Worm (Caenorhabditis elegans): Measurements from ENCODE around the gene F55C10.4.

F55C10.4 gene

DNA sequence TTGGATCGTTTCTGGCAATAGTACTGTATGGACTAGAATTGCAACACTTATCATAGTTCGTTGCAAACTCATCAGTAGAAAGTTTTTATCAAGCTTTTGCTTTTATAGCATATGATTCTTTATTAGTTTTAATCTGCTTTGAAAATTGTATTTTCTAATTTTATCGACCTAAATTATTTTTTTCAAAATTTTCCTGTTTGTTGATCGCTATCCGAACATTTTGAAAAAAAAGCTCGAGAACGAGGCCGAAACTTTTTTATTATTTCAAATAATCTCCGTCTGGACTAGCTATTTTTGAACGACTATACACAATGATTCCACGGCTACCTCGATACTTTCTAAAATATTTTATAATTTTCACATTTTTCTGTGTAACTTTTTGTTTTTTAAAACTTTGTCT is at the start of gene F55C10.4:
TSS of gene F55C10.4 (plus strand) at position 301 of the 400 bp plus-strand sequence.
- TF ChIP-seq sem-2 (GFP tag; optimal IDR thresholded peaks at IDR 0.05) (no peak), lsy-2 (tag; optimal IDR thresholded peaks at IDR 0.05) (no peak), nhr-28 (tag; optimal IDR thresholded peaks at IDR 0.05) (no peak), bed-3 (GFP tag; optimal IDR thresholded peaks at IDR 0.05) (no peak)

DNA sequence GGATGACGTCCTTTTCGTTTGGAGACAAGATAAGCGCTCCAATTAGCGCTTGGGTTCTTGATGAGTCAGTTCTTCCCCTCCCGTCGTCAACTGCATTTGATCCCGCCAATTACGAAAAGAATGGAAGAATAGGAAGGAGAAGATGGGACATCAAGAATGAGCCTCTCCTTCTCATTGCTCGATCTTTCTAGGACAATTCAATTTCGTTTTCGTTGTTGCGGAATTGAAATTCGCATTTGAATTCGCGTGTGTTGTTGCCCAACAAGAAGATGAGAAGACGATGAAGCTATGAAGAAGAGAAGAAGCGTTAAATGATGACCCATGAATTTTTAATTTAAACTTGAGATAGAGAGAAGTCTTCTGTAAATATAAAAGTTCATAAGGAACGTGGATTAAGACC is 49.7 kb upstream of the F55C10.4 start:
- TF ChIP-seq ces-1 (GFP tag; optimal IDR thresholded peaks at IDR 0.05) (peak; percentile 91), ztf-11 (tag; optimal IDR thresholded peaks at IDR 0.05) (no peak)

DNA sequence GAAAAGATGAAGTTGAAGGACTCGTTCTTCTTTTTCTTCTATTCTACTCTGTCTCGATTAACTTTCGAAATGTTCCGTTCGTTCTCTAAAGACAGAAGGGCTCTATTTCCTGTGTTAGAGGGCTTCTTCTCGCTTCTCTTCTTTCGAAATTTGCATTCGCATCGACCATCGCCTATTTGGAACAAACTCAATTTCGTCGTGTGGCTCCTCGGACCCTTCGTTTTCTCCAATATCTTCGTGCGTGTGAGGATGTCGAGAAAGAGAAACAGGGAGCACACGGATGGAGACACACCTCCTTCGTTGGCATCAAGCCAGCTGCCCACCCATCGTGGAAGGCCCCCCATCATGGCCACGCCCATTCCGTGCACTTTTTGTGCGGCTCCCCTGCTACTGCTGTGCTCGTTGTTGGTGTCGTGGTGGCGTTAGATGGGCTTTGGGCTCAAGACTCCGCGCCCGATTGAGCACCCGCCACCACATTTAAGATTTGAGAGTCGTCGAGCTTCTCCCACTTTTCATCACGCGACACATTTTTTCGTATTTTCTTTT is 45.3 kb upstream of the F55C10.4 start:
- TF ChIP-seq lin-13 (tag; optimal IDR thresholded peaks at IDR 0.05) (no peak), mls-2 (tag; optimal IDR thresholded peaks at IDR 0.05) (peak; percentile 43), ces-1 (GFP tag; optimal IDR thresholded peaks at IDR 0.05) (peak; percentile 95)

DNA sequence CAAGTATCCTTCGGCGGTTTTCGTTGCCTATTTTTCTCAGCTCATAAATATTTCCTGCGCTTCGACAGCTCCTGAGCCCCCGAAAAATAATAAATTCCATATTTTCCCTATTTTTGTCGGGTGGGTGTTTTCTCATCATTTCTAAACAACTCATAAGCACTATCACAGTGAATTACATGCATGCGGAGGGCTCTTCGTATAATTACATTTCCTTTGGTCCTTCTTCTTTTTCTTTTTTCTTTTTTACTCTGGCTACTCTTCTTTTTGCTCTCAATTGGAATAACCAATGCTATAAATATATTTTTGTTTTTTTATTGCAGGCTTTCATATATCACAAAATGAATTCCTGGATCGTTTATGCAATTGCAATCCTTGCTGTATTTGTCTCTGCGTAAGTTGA is 44.6 kb upstream of the F55C10.4 start, which contains the start of gene T02E9.5:
TSS of gene T02E9.5 (plus strand) at position 321 of the 400 bp plus-strand sequence.
- TF ChIP-seq ces-1 (GFP tag; optimal IDR thresholded peaks at IDR 0.05) (peak; percentile 94), hlh-1 (tag; optimal IDR thresholded peaks at IDR 0.05) (no peak), ceh-43 (GFP tag; optimal IDR thresholded peaks at IDR 0.05) (no peak), mls-2 (tag; optimal IDR thresholded peaks at IDR 0.05) (no peak), lin-32 (GFP tag; optimal IDR thresholded peaks at IDR 0.05) (no peak), blmp-1 (tag; optimal IDR thresholded peaks at IDR 0.05) (no peak), tbx-8 (GFP tag; optimal IDR thresholded peaks at IDR 0.05) (no peak)

DNA sequence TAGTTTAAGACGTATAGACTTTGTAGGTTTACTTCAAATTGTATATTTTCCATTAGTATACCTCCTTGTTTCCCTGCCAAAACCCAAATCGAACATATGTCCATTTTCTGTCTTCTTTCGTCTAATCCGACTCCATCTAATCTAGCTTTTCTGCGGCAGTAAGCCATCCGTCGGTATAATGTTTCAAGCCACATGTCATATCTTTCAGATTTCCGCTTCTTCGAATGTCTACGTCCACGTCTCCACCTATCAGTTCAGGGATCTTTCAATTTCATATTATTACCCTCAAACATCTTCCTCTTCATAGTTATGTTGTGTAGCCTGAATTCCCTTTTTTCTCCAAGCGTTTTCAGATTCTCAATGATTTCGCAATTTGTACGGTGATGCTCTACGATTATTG is 42.4 kb upstream of the F55C10.4 start:
- TF ChIP-seq M03D4.4 (tag; optimal IDR thresholded peaks at IDR 0.05) (no peak), elt-1 (tag; optimal IDR thresholded peaks at IDR 0.05; ENCODE audit: borderline replicate concordance, insufficient read depth) (peak; percentile 76)

DNA sequence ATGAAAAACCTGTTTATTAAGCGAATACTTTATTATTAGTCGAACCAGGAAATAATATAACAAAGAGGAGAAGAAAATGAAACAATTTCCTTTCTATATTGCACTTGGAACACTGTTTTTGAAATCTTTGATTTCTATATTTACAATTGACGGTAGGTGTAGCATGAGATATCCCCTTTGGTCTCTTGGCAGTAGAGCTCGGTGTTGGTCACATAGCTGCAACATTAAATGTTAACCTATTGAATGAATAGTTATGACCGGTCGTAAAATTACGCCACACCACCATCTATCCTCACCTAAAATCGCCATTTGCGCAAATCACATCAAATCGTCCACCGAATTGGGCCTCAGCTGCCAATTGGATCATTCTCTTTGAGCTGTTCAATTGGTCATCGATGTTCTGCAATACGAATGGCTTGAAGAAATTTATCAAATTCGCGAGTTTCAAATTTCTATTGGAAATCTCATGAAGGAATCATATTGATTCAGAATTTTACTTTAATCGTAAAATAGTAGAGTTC is 41.7 kb upstream of the F55C10.4 start:
- peak; percentile 3 for TF ChIP-seq cnd-1 (tag; optimal IDR thresholded peaks at IDR 0.05)
- peak; percentile 10 for TF ChIP-seq nhr-2 (tag; optimal IDR thresholded peaks at IDR 0.05)
- TF ChIP-seq sptf-1 (tag; optimal IDR thresholded peaks at IDR 0.05), result peak; percentile 13
- TF ChIP-seq ces-1 (GFP tag; optimal IDR thresholded peaks at IDR 0.05), result peak; percentile 22
- no peak for TF ChIP-seq snpc-4 (tag; optimal IDR thresholded peaks at IDR 0.05)
- TF ChIP-seq hlh-1 (tag; optimal IDR thresholded peaks at IDR 0.05), result no peak

DNA sequence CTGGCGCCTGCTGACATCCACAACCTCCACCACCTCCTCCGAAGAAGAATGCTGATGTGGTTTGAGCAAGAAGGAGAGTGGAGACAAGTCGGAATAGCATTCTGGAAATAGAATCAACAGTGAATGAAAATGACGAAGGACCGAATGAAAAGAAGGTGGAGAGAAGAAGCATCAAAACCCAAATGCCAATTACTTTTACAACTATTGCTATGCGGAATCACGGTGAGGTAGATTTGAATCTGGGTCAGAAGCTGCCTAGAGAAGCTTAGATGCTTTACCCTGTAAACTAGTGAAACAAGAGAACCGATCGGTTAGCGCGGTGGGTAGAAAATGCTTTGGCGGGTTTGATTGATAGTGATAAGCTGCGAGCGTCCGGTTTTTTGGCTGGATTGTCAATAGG is 39.6 kb upstream of the F55C10.4 start, which contains the start of gene grl-7:
TSS of gene grl-7 (minus strand) at position 101 of the 400 bp plus-strand sequence.
- TF ChIP-seq nhr-28 (tag; optimal IDR thresholded peaks at IDR 0.05), result no peak
- no peak for TF ChIP-seq lin-13 (tag; optimal IDR thresholded peaks at IDR 0.05)
- no peak for TF ChIP-seq cnd-1 (tag; optimal IDR thresholded peaks at IDR 0.05)
- no peak for TF ChIP-seq blmp-1 (tag; optimal IDR thresholded peaks at IDR 0.05)
- no peak for TF ChIP-seq flh-1 (GFP tag; optimal IDR thresholded peaks at IDR 0.05)
- TF ChIP-seq lsy-2 (tag; optimal IDR thresholded peaks at IDR 0.05), result no peak

DNA sequence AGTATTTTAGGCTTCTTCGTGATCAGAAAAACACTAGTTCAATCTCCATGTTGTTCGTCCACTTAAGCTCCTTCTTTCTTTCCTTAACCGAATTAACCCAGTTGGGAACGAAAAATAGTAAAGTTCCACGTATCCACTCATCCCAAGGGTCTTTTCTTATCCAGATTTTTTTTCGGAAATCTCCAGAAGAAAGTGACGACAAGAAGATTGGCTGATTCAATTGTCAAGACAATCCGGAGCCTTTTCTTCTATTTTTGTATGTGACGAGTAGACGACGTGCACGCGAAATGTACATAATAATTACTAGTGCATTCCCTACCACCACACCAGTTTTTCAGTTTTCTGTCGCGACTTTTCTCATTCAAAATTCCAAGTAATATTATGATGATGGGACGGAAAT is 35.3 kb upstream of the F55C10.4 start:
- no peak for TF ChIP-seq nhr-28 (tag; optimal IDR thresholded peaks at IDR 0.05)
- peak; percentile 19 for TF ChIP-seq ces-1 (GFP tag; optimal IDR thresholded peaks at IDR 0.05)

DNA sequence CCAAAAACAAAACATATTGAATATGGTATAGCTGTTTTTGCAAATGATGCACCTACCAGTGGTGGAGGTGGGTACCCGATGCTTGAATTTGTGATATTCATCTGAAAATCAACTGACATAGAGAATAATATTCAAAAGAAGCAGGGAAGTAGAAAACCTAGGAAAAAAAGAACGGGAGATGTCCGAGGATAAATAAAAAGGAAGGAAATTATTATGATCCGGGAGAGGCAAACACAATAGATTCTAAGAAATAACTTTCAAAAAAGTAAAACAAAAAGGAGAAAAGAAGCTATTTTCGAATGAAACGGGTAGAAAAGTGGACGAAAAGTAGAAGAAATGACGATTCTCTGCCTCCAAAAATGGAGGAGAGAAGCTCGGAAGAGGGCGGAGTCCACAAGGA is 33.6 kb upstream of the F55C10.4 start, which contains the start of gene npr-25:
TSS of gene npr-25 (minus strand) at position 101 of the 400 bp plus-strand sequence.
- TF ChIP-seq nhr-237 (tag; optimal IDR thresholded peaks at IDR 0.05) (no peak), hlh-1 (tag; optimal IDR thresholded peaks at IDR 0.05) (no peak), lin-32 (GFP tag; optimal IDR thresholded peaks at IDR 0.05) (no peak), cnd-1 (tag; optimal IDR thresholded peaks at IDR 0.05) (no peak), elt-3 (tag; optimal IDR thresholded peaks at IDR 0.05) (no peak), unc-120 (tag; optimal IDR thresholded peaks at IDR 0.05; ENCODE audit: poor library complexity, severe bottlenecking) (no peak), snpc-4 (tag; optimal IDR thresholded peaks at IDR 0.05) (no peak), elt-1 (tag; optimal IDR thresholded peaks at IDR 0.05; ENCODE audit: borderline replicate concordance, insufficient read depth) (no peak), ceh-39 (tag; optimal IDR thresholded peaks at IDR 0.05) (no peak), zip-8 (tag; optimal IDR thresholded peaks at IDR 0.05) (no peak), nhr-28 (tag; optimal IDR thresholded peaks at IDR 0.05) (no peak), unc-39 (tag; optimal IDR thresholded peaks at IDR 0.05) (no peak), blmp-1 (tag; optimal IDR thresholded peaks at IDR 0.05) (no peak), ces-1 (GFP tag; optimal IDR thresholded peaks at IDR 0.05) (no peak), ceh-43 (GFP tag; optimal IDR thresholded peaks at IDR 0.05) (no peak)
